Fruit fly (Drosophila melanogaster): ENCODE results near the gene CHMP2B.

CHMP2B gene

DNA sequence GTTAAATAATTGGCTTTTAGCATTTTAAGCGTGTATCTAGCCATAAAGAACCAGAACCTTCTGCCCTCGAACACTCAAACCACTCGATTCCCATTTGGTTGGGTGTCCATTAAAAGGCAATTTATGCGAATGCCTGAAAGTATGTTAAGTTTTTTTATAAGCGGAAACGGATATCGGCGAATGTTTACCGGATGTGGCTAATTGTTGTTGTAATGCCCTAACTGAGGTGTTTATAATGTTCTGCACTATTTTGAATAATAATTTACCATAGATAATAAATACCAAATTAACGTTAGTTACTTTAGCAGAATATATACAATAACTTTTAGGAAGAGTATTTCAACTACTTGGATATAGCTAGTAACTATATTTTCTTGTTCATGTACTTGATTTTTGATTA, 42.7 kb upstream of the CHMP2B start (continued):
- no peak for TF ChIP-seq CG3032 (tag; optimal IDR thresholded peaks at IDR 0.05)
- peak; percentile 2 for TF ChIP-seq CG6792 (GFP tag; optimal IDR thresholded peaks at IDR 0.05)
- TF ChIP-seq lz (GFP tag; optimal IDR thresholded peaks at IDR 0.05) = no peak
- no peak for TF ChIP-seq Ets96B (tag; optimal IDR thresholded peaks at IDR 0.05)
- TF ChIP-seq CG10631 (GFP tag; optimal IDR thresholded peaks at IDR 0.05) = no peak
- no peak for TF ChIP-seq Eip93F (GFP tag; optimal IDR thresholded peaks at IDR 0.05)
- TF ChIP-seq Hr39 (GFP tag; optimal IDR thresholded peaks at IDR 0.05) = no peak
- no peak for TF ChIP-seq CG6276 (GFP tag; optimal IDR thresholded peaks at IDR 0.05)
- TF ChIP-seq Smox (GFP tag; optimal IDR thresholded peaks at IDR 0.05) = no peak
- TF ChIP-seq CG6808 (GFP tag; optimal IDR thresholded peaks at IDR 0.05) = peak; percentile 1
- peak; percentile 89 for TF ChIP-seq Eip78C (GFP tag)
- TF ChIP-seq ss (GFP tag; optimal IDR thresholded peaks at IDR 0.05) = peak in 1 of 2 experiments; percentile 16
- TF ChIP-seq CG8319 (GFP tag; optimal IDR thresholded peaks at IDR 0.05) = no peak

DNA sequence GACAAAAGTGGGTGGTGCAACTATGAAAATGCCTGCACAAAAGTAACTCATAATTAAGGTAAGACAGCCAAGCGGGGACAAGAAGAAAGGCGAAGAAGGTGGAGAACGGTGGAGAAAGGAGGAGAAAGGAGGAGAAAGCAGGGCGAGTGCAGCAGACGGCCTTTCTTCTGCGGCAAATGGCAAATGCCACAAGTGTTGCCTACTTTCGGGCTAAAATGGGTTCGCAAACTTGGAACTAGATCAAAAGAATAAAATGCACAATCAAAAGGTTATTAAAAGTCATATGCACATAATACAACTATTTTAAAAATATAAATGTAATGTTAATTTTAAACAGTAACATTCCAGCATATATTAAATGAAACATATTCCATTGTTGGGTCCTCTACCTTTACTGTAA, 37.4 kb upstream of the CHMP2B start:
- TF ChIP-seq achi (GFP tag; optimal IDR thresholded peaks at IDR 0.05) (no peak), CG34406 (GFP tag; optimal IDR thresholded peaks at IDR 0.05) (no peak), Hr4 (GFP tag; optimal IDR thresholded peaks at IDR 0.05) (no peak)

DNA sequence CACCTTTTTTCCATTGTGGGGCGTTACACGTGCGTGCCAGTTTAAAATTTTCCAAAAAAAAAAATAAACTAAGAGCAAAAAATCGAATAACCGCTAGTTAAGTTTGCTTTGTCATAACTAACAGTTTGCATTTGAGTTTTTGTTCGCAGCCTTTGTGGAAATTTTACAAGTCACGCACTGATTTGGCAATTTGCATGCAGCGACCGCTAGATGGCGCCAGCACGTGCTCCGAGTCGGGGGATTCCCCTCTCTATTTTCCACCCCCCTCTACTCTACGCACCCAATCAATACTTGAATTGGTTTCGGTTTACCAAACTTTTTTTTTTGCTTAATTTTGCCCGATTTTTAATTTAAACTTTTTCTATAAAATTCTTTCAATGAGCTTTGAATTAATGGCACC, 14.2 kb upstream of the CHMP2B start:
- TF ChIP-seq Met (GFP tag; optimal IDR thresholded peaks at IDR 0.05) (no peak), CG11294 (GFP tag; IDR thresholded peaks at IDR 0.05) (no peak), pdm3 (GFP tag; optimal IDR thresholded peaks at IDR 0.05) (no peak), Blimp-1 (GFP tag; optimal IDR thresholded peaks at IDR 0.05) (no peak), Gug (GFP tag; IDR thresholded peaks at IDR 0.05) (no peak), eg (GFP tag; IDR thresholded peaks at IDR 0.05) (no peak), Eip93F (GFP tag; optimal IDR thresholded peaks at IDR 0.05) (no peak), OdsH (GFP tag; optimal IDR thresholded peaks at IDR 0.05) (no peak), CG3919 (GFP tag; optimal IDR thresholded peaks at IDR 0.05) (no peak), Sox102F (GFP tag; optimal IDR thresholded peaks at IDR 0.05) (no peak), CG16779 (tag; optimal IDR thresholded peaks at IDR 0.05) (no peak)

dm6 chr3L:5127609-5128008, 11.8 kb upstream of the CHMP2B start:
- TF ChIP-seq Hr38 (GFP tag; optimal IDR thresholded peaks at IDR 0.05) (no peak), CG6808 (GFP tag; optimal IDR thresholded peaks at IDR 0.05) (peak; percentile 25), CG11902 (GFP tag; optimal IDR thresholded peaks at IDR 0.05) (no peak), Smox (GFP tag; optimal IDR thresholded peaks at IDR 0.05) (no peak), CG7368 (GFP tag; optimal IDR thresholded peaks at IDR 0.05) (no peak), fkh (GFP tag; optimal IDR thresholded peaks at IDR 0.05) (no peak), CG6792 (GFP tag; optimal IDR thresholded peaks at IDR 0.05) (no peak), acj6 (GFP tag; optimal IDR thresholded peaks at IDR 0.05) (no peak), dsx (GFP tag; optimal IDR thresholded peaks at IDR 0.05; ENCODE audit: poor library complexity, severe bottlenecking) (no peak), Hr4 (GFP tag; optimal IDR thresholded peaks at IDR 0.05) (no peak), CG6163 (GFP tag; IDR thresholded peaks at IDR 0.05) (0 out of 3 replicates have a peak, but pooled peaks have one; percentile 14), lz (GFP tag; optimal IDR thresholded peaks at IDR 0.05) (no peak), Sox102F (GFP tag; optimal IDR thresholded peaks at IDR 0.05) (no peak), Met (GFP tag; optimal IDR thresholded peaks at IDR 0.05) (no peak), CG32006 (GFP tag; optimal IDR thresholded peaks at IDR 0.05) (no peak), OdsH (GFP tag; optimal IDR thresholded peaks at IDR 0.05) (no peak), Gug (GFP tag; IDR thresholded peaks at IDR 0.05) (no peak), CG3919 (GFP tag; optimal IDR thresholded peaks at IDR 0.05) (no peak), Eip78C (GFP tag) (peak; percentile 44), net (GFP tag; optimal IDR thresholded peaks at IDR 0.05) (no peak), CG6854 (GFP tag; optimal IDR thresholded peaks at IDR 0.05) (no peak), Sox15 (GFP tag; optimal IDR thresholded peaks at IDR 0.05) (no peak), CG10669 (GFP tag; optimal IDR thresholded peaks at IDR 0.05) (no peak), CG8632 (GFP tag; optimal IDR thresholded peaks at IDR 0.05) (no peak), ss (GFP tag; optimal IDR thresholded peaks at IDR 0.05) (peak in 1 of 2 experiments; percentile 27), CG34406 (GFP tag; optimal IDR thresholded peaks at IDR 0.05) (no peak), esn (GFP tag; optimal IDR thresholded peaks at IDR 0.05) (no peak), Ets21C (GFP tag; optimal IDR thresholded peaks at IDR 0.05) (no peak), CG8119 (GFP tag; IDR thresholded peaks at IDR 0.05) (no peak), CG1621 (tag; optimal IDR thresholded peaks at IDR 0.05) (no peak), Sox14 (GFP tag; optimal IDR thresholded peaks at IDR 0.05) (no peak), dac (GFP tag; optimal IDR thresholded peaks at IDR 0.05) (no peak), CG16779 (tag; optimal IDR thresholded peaks at IDR 0.05) (no peak), CG31627 (GFP tag; optimal IDR thresholded peaks at IDR 0.05) (no peak)

All from whole organism, prepupa.